Worm (Caenorhabditis elegans): ENCODE measurements around the gene npr-6.

DNA sequence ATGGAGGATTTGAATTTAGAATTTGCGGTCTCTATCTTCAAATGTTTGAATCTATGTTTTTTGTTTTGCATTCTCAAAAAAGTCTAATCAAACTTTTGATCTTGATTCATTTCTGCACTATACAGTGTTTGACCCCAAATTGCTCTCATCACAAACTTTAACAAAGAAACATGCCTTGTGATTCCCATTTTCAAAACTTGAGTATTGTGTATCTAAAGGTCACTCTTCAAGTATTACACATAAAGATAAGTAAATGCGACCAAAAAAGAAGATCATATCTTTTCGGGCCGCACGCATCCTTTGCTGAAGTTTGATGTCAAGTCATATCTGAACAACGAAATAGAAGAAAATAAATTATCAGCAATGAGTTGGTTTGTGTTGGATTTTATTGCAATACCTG lies 16.4 kb upstream of the npr-6 start:
- TF ChIP-seq egl-44 (GFP tag; IDR thresholded peaks at IDR 0.05) (no peak), efl-1 (GFP tag; optimal IDR thresholded peaks at IDR 0.05) (no peak), C06A6.2 (GFP tag; conservative IDR thresholded peaks at IDR 0.05) (no peak), hmg-20 (GFP tag; IDR thresholded peaks at IDR 0.05) (no peak), unc-130 (GFP tag; optimal IDR thresholded peaks at IDR 0.05) (no peak), lsl-1 (GFP tag; optimal IDR thresholded peaks at IDR 0.05) (no peak), fkh-3 (tag; optimal IDR thresholded peaks at IDR 0.05) (no peak)

Data from whole organism, young adult.